Worm (Caenorhabditis elegans): ENCODE data around the gene F49E12.10.

- TF ChIP-seq ceh-82 (tag; optimal IDR thresholded peaks at IDR 0.05) (no peak), aly-2 (tag; optimal IDR thresholded peaks at IDR 0.05) (no peak), nhr-76 (tag; optimal IDR thresholded peaks at IDR 0.05) (no peak), ama-1 (optimal IDR thresholded peaks at IDR 0.05) (no peak), pha-4 (GFP tag; IDR thresholded peaks at IDR 0.05) (no peak), pha-4 (tag; optimal IDR thresholded peaks at IDR 0.05) (no peak), fos-1 (tag; optimal IDR thresholded peaks at IDR 0.05) (no peak), unc-130 (GFP tag; optimal IDR thresholded peaks at IDR 0.05) (no peak), skn-1 (tag; optimal IDR thresholded peaks at IDR 0.05) (no peak), nhr-11 (tag; optimal IDR thresholded peaks at IDR 0.05) (no peak), snpc-4 (tag; optimal IDR thresholded peaks at IDR 0.05) (no peak), nhr-237 (tag; optimal IDR thresholded peaks at IDR 0.05) (no peak)
Observed at ce11 chrII:8396041-8396440, 5.2 kb downstream of the F49E12.10 start, which contains the start of gene F49E12.7.
